Fruit fly (Drosophila melanogaster): ENCODE data around the gene mbf1.

Gene mbf1

dm6 chr3L:16587994-16588622 lies 13.9 kb downstream of the mbf1 start (continued):
- TF ChIP-seq lov (optimal IDR thresholded peaks at IDR 0.05) (no peak), lov (GFP tag; IDR thresholded peaks at IDR 0.05) (0 out of 3 replicates have a peak, but pooled peaks have one; percentile 42), CG10147 (GFP tag; optimal IDR thresholded peaks at IDR 0.05) (peak; percentile 36), ab (GFP tag; optimal IDR thresholded peaks at IDR 0.05) (no peak), Hr51 (GFP tag; optimal IDR thresholded peaks at IDR 0.05) (peak; percentile 55 to 63), CG18011 (GFP tag; optimal IDR thresholded peaks at IDR 0.05) (no peak), CG3995 (GFP tag; optimal IDR thresholded peaks at IDR 0.05) (peak; percentile 100), CG14441 (GFP tag; IDR thresholded peaks at IDR 0.05) (peak; percentile 36; the same call in 1 of the 2 replicates), cg (GFP tag; optimal IDR thresholded peaks at IDR 0.05) (peak; percentile 89), Ssrp (tag; optimal IDR thresholded peaks at IDR 0.05) (peak; percentile 27), CG10209 (GFP tag; optimal IDR thresholded peaks at IDR 0.05) (peak; percentile 13), toy (GFP tag; IDR thresholded peaks at IDR 0.05) (peak; percentile 34; the same call in 1 of the 2 replicates), kni (GFP tag; optimal IDR thresholded peaks at IDR 0.05) (peak; percentile 66), Dp (GFP tag; optimal IDR thresholded peaks at IDR 0.05) (peak; percentile 47), MBD-R2 (GFP tag; IDR thresholded peaks at IDR 0.05) (peak; percentile 66), Xrp1 (GFP tag; IDR thresholded peaks at IDR 0.05) (peak; percentile 53; the same call in 1 of the 2 replicates), CG4282 (GFP tag; optimal IDR thresholded peaks at IDR 0.05) (peak; percentile 6), CoRest (tag; optimal IDR thresholded peaks at IDR 0.05) (peak; percentile 74), crol (GFP tag; IDR thresholded peaks at IDR 0.05) (no peak), Rfx (GFP tag; IDR thresholded peaks at IDR 0.05) (peak; percentile 83), CG13624 (GFP tag; optimal IDR thresholded peaks at IDR 0.05) (peak; percentile 67), pb (GFP tag; optimal IDR thresholded peaks at IDR 0.05) (peak; percentile 61), Scr (GFP tag; IDR thresholded peaks at IDR 0.05; ENCODE audit: partially characterized antibody) (peak; percentile 97), CG15011 (GFP tag; optimal IDR thresholded peaks at IDR 0.05) (no peak), ro (GFP tag; IDR thresholded peaks at IDR 0.05) (no peak), gsb (GFP tag; IDR thresholded peaks at IDR 0.05) (peak; percentile 11; the same call in 1 of the 2 replicates), aop (GFP tag; IDR thresholded peaks at IDR 0.05) (no peak), Awh (GFP tag; IDR thresholded peaks at IDR 0.05) (peak; percentile 22; the same call in 1 of the 2 replicates), Dek (tag; optimal IDR thresholded peaks at IDR 0.05) (peak; percentile 68), BEAF-32 (GFP tag; optimal IDR thresholded peaks at IDR 0.05) (peak; percentile 100), Dbx (GFP tag; IDR thresholded peaks at IDR 0.05) (peak; percentile 76), CG31441 (GFP tag; IDR thresholded peaks at IDR 0.05) (peak; percentile 99), CG1603 (tag; optimal IDR thresholded peaks at IDR 0.05) (peak; percentile 75), Vsx1 (GFP tag; optimal IDR thresholded peaks at IDR 0.05) (no peak), oc (tag; optimal IDR thresholded peaks at IDR 0.05) (peak; percentile 15), sug (tag; optimal IDR thresholded peaks at IDR 0.05) (peak; percentile 84), CG6654 (GFP tag; optimal IDR thresholded peaks at IDR 0.05) (no peak), Sry-δ (GFP tag; optimal IDR thresholded peaks at IDR 0.05) (peak; percentile 98), luna (GFP tag; optimal IDR thresholded peaks at IDR 0.05) (no peak), kah (GFP tag; optimal IDR thresholded peaks at IDR 0.05) (no peak), CG15479 (GFP tag; optimal IDR thresholded peaks at IDR 0.05) (no peak), sima (GFP tag; optimal IDR thresholded peaks at IDR 0.05) (no peak), croc (GFP tag; conservative IDR thresholded peaks at IDR 0.05) (no peak), Six4 (GFP tag; optimal IDR thresholded peaks at IDR 0.05) (peak; percentile 12), BtbVII (GFP tag; optimal IDR thresholded peaks at IDR 0.05) (no peak), Trl (optimal IDR thresholded peaks at IDR 0.05) (no peak), Trl (GFP tag; optimal IDR thresholded peaks at IDR 0.05) (peak; percentile 42), CG18476 (GFP tag; optimal IDR thresholded peaks at IDR 0.05) (peak; percentile 53), ci (GFP tag; IDR thresholded peaks at IDR 0.05) (peak; percentile 77; the same call in 2 of the 3 replicates), Side (GFP tag; optimal IDR thresholded peaks at IDR 0.05) (peak; percentile 41)

Data from whole organism, embryonic.